Worm (Caenorhabditis elegans) whole organism, L3 larva: ENCODE measurements around the gene Y116A8A.2.

ENCODE experiments used
- aly-2 ChIP-seq: fragments of 150-350 bp; optimal IDR thresholded peaks from 2 replicates; lab custom pipeline; 2014; ENCODE audit warnings: missing biosample characterization, missing genetic modification characterization
- ceh-28 ChIP-seq: fragments of 150-350 bp; optimal IDR thresholded peaks from 2 replicates; lab custom pipeline; 2014; ENCODE audit warnings: missing biosample characterization, missing genetic modification reagents, missing genetic modification characterization
- elt-1 ChIP-seq: fragments of 150-350 bp; optimal IDR thresholded peaks from 2 replicates; lab custom pipeline; 2014; ENCODE audit warnings: missing biosample characterization, missing genetic modification characterization
- elt-3 ChIP-seq, 3 experiments: fragments of 150-350 bp in 1 of 3; sonication (generic microtip) in 2 of 3; optimal IDR thresholded peaks; 2 replicates in 2 of 3; 4 replicates in 1 of 3; lab custom pipeline; 2014 to 2017; ENCODE audit warnings: missing biosample characterization in 3 of 3, missing genetic modification characterization in 3 of 3
- jun-1 ChIP-seq: fragments of 150-350 bp; optimal IDR thresholded peaks from 2 replicates; lab custom pipeline; 2014; ENCODE audit warnings: missing biosample characterization, missing genetic modification reagents, missing genetic modification characterization
- lin-15B ChIP-seq: fragments of 150-350 bp; optimal IDR thresholded peaks from 2 replicates; lab custom pipeline; 2014; ENCODE audit warnings: missing biosample characterization, missing genetic modification characterization
- lsy-12 ChIP-seq: sonication (generic microtip); optimal IDR thresholded peaks from 2 replicates; lab custom pipeline; 2016; ENCODE audit warnings: mild to moderate bottlenecking, missing genetic modification characterization, missing compliant biosample characterization
- nhr-11 ChIP-seq: fragments of 150-350 bp; optimal IDR thresholded peaks from 2 replicates; lab custom pipeline; 2014; ENCODE audit warnings: missing biosample characterization, missing genetic modification characterization
- nhr-237 ChIP-seq: fragments of 150-350 bp; optimal IDR thresholded peaks from 2 replicates; lab custom pipeline; 2014; ENCODE audit warnings: missing biosample characterization, missing genetic modification characterization
- snpc-4 ChIP-seq: fragments of 150-350 bp; optimal IDR thresholded peaks from 2 replicates; lab custom pipeline; 2014; ENCODE audit warnings: missing biosample characterization, missing genetic modification characterization
- unc-62 ChIP-seq: fragments of 150-350 bp; sonication (generic microtip); optimal IDR thresholded peaks from 4 replicates; lab custom pipeline; 2014; ENCODE audit warnings: missing biosample characterization, missing genetic modification reagents, missing genetic modification characterization

DNA sequence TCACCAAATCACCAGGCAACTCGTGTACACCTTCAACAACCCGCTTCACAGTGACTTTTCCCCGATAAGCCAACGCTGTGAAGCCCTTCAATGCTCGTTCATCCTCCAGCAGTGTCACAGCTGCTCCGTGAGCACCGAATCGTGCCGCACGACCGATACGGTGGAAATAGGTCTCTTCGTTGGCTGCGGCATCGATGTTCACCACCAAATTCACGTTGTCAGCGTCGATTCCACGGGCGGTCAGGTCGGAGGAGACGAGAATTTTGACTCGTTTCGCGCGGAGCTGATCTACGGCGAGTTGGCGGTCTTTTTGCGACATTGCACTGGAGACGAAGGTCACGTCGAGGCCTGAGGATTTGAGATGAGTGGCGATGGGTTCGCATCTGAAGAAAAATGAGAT is 47.0 kb upstream of the Y116A8A.2 start:
- TF ChIP-seq elt-3 (tag; optimal IDR thresholded peaks at IDR 0.05; lab: Kevin White, UChicago) (no peak), lsy-12 (no peak), unc-62 (GFP tag; lab: Kevin White, UChicago) (no peak), elt-1 (tag; lab: Kevin White, UChicago) (no peak), jun-1 (tag; lab: Kevin White, UChicago) (no peak), lin-15B (tag; lab: Kevin White, UChicago) (no peak), nhr-11 (tag; lab: Kevin White, UChicago) (no peak), aly-2 (tag; lab: Kevin White, UChicago) (no peak), nhr-237 (tag; lab: Kevin White, UChicago) (no peak), snpc-4 (no peak), ceh-28 (tag; lab: Kevin White, UChicago) (no peak)
